Worm (Caenorhabditis elegans): ENCODE results near the gene lbp-8.

Gene lbp-8

DNA sequence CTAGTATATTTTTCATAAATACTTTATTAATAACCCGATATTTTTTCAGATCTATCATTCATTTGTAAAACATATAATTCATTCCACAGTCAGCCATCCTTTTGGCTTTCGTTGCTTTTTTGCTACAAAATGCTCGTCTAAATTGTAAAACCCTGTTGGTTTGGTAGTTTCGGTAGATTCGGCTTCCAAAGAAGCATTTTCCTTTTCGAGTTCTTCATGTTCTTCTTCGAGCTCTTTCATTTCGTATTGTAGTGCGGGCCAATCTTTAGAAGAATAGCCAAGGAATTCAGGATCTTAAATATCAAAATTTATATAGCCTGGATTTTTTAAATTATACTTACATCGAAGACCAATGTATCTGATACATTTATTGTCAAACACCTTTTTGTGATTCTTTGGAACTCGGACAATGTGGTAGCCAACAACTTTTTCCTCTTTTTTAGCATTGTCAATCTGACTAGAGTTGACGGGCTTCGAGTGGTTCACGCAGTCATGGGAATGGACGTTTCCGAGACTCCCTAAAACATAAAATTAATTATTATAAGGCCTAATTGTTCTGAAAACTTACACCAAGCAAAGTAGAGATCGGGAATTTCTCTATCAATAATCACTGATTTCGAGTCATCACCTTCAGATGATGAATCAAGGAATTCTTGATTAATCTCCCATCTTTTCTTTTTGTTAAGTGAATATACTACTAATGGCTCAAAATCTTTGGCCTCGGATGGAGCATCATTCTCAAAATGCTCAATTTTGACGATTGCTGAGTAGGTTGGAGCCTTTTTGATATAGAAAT lies 17.7 kb downstream of the lbp-8 start (continued):
- TF ChIP-seq lsy-2 (tag; optimal IDR thresholded peaks at IDR 0.05) (no peak), unc-39 (tag; optimal IDR thresholded peaks at IDR 0.05) (no peak), ceh-32 (tag; optimal IDR thresholded peaks at IDR 0.05; ENCODE audit: poor library complexity) (no peak), zip-2 (tag; optimal IDR thresholded peaks at IDR 0.05) (no peak), nhr-6 (tag; optimal IDR thresholded peaks at IDR 0.05) (no peak), skn-1 (tag; optimal IDR thresholded peaks at IDR 0.05) (no peak), hlh-11 (tag; optimal IDR thresholded peaks at IDR 0.05) (no peak), ces-1 (GFP tag; optimal IDR thresholded peaks at IDR 0.05) (no peak), tag-97 (GFP tag; IDR thresholded peaks at IDR 0.05) (no peak), ctbp-1 (GFP tag; IDR thresholded peaks at IDR 0.05) (no peak), daf-8 (GFP tag; IDR thresholded peaks at IDR 0.05) (no peak), php-3 (GFP tag; IDR thresholded peaks at IDR 0.05) (no peak), ceh-82 (tag; optimal IDR thresholded peaks at IDR 0.05) (no peak), sdz-12 (GFP tag; optimal IDR thresholded peaks at IDR 0.05) (peak; percentile 60), T20F7.1 (GFP tag; optimal IDR thresholded peaks at IDR 0.05) (peak; percentile 31), snpc-1.2 (GFP tag; IDR thresholded peaks at IDR 0.05) (0 out of 2 replicates have a peak, but pooled peaks have one; percentile 6), mes-2 (tag; optimal IDR thresholded peaks at IDR 0.05; ENCODE audit: poor library complexity, severe bottlenecking) (peak; percentile 29), ceh-20 (GFP tag; IDR thresholded peaks at IDR 0.05) (no peak), saeg-2 (GFP tag; IDR thresholded peaks at IDR 0.05) (no peak), lin-39 (tag; optimal IDR thresholded peaks at IDR 0.05) (no peak), fos-1 (tag; optimal IDR thresholded peaks at IDR 0.05) (no peak), daf-16 (GFP tag; optimal IDR thresholded peaks at IDR 0.05) (no peak), daf-16 (tag; optimal IDR thresholded peaks at IDR 0.05) (peak; percentile 3), lin-1 (GFP tag; IDR thresholded peaks at IDR 0.05) (0 out of 2 replicates have a peak, but pooled peaks have one; percentile 6), mdl-1 (tag; optimal IDR thresholded peaks at IDR 0.05) (no peak), nhr-76 (tag; optimal IDR thresholded peaks at IDR 0.05) (no peak), nhr-237 (tag; optimal IDR thresholded peaks at IDR 0.05) (no peak), egl-43 (GFP tag; IDR thresholded peaks at IDR 0.05) (no peak), ceh-28 (tag; optimal IDR thresholded peaks at IDR 0.05) (no peak), duxl-1 (tag; optimal IDR thresholded peaks at IDR 0.05; ENCODE audit: poor library complexity) (no peak), snpc-4 (tag; optimal IDR thresholded peaks at IDR 0.05) (no peak), lir-3 (tag; optimal IDR thresholded peaks at IDR 0.05) (no peak), gei-8 (GFP tag; optimal IDR thresholded peaks at IDR 0.05) (no peak), aha-1 (tag) (peak; percentile 72), ceh-62 (tag; optimal IDR thresholded peaks at IDR 0.05) (no peak), ama-1 (optimal IDR thresholded peaks at IDR 0.05) (no peak), daf-12 (tag; optimal IDR thresholded peaks at IDR 0.05) (no peak), F44E2.7 (GFP tag; IDR thresholded peaks at IDR 0.05) (no peak), dmd-9 (GFP tag; IDR thresholded peaks at IDR 0.05) (no peak), T26A8.4 (GFP tag; IDR thresholded peaks at IDR 0.05) (peak; percentile 7), vab-7 (GFP tag; IDR thresholded peaks at IDR 0.05) (no peak; the same call in 1 of the 2 replicates), hmg-1.1 (GFP tag; IDR thresholded peaks at IDR 0.05) (no peak), Y48G9A.11 (GFP tag; IDR thresholded peaks at IDR 0.05) (0 out of 2 replicates have a peak, but pooled peaks have one; percentile 24), R02D3.7 (tag; optimal IDR thresholded peaks at IDR 0.05) (no peak), mxl-2 (GFP tag; conservative IDR thresholded peaks at IDR 0.05) (no peak)

All from whole organism, L4 larva.